Worm (Caenorhabditis elegans): ENCODE results near the gene K12B6.9.

The K12B6.9 gene

ce11 chrV:6288607-6289006 is 3.9 kb downstream of the K12B6.9 start, which contains the start of gene K12B6.11:
TSS of gene K12B6.11 (plus strand) at chrV:6288907.
- TF ChIP-seq ceh-34 (tag; optimal IDR thresholded peaks at IDR 0.05) = no peak
- TF ChIP-seq hlh-6 (tag; optimal IDR thresholded peaks at IDR 0.05) = no peak
- TF ChIP-seq ceh-30 (tag; optimal IDR thresholded peaks at IDR 0.05) = no peak
- no peak for TF ChIP-seq tbx-7 (tag; optimal IDR thresholded peaks at IDR 0.05)
- TF ChIP-seq sdc-2 (tag; optimal IDR thresholded peaks at IDR 0.05) = no peak
- TF ChIP-seq elt-2 (tag; optimal IDR thresholded peaks at IDR 0.05) = no peak

- no peak for TF ChIP-seq dve-1 (tag; optimal IDR thresholded peaks at IDR 0.05)
- no peak for TF ChIP-seq F13H6.1 (tag; optimal IDR thresholded peaks at IDR 0.05)
- TF ChIP-seq npax-4 (tag; optimal IDR thresholded peaks at IDR 0.05) = no peak
- TF ChIP-seq pqm-1 (tag; optimal IDR thresholded peaks at IDR 0.05) = no peak
- no peak for TF ChIP-seq nhr-232 (tag; optimal IDR thresholded peaks at IDR 0.05)
- TF ChIP-seq K09A11.1 (tag; optimal IDR thresholded peaks at IDR 0.05; ENCODE audit: insufficient read depth) = no peak
- TF ChIP-seq hlh-30 (tag; optimal IDR thresholded peaks at IDR 0.05; ENCODE audit: insufficient read depth) = no peak
- no peak for TF ChIP-seq ceh-9 (tag; optimal IDR thresholded peaks at IDR 0.05)
- TF ChIP-seq unc-3 (GFP tag; conservative IDR thresholded peaks at IDR 0.05) = no peak
- TF ChIP-seq unc-3 (tag; optimal IDR thresholded peaks at IDR 0.05) = no peak
- no peak for TF ChIP-seq eyg-1 (tag; optimal IDR thresholded peaks at IDR 0.05)
Observed at ce11 chrV:6286343-6286742, 6.1 kb downstream of the K12B6.9 start, which contains the start of gene srn-1. TSS of gene srn-1 (minus strand) at chrV:6286443.

- no peak for TF ChIP-seq pros-1 (tag; optimal IDR thresholded peaks at IDR 0.05)
- TF ChIP-seq ref-2 (tag; optimal IDR thresholded peaks at IDR 0.05) = no peak
Observed at ce11 chrV:6281175-6281574, 11.3 kb downstream of the K12B6.9 start, which contains the start of the genes K12B6.4 and spe-49. TSS of gene K12B6.4 (minus strand) at chrV:6281275. TSS of gene spe-49 (plus strand) at chrV:6281359.

ce11 chrV:6280067-6280466 is 12.4 kb downstream of the K12B6.9 start:
- no peak for TF ChIP-seq elt-2 (tag; optimal IDR thresholded peaks at IDR 0.05)
- no peak for TF ChIP-seq pqm-1 (tag; optimal IDR thresholded peaks at IDR 0.05)
- no peak for TF ChIP-seq ztf-16 (tag; optimal IDR thresholded peaks at IDR 0.05)
- no peak for TF ChIP-seq unc-3 (GFP tag; conservative IDR thresholded peaks at IDR 0.05)
- no peak for TF ChIP-seq unc-3 (tag; optimal IDR thresholded peaks at IDR 0.05)

ce11 chrV:6278117-6279081 is 14.1 kb downstream of the K12B6.9 start, which contains the start of gene fil-2:
TSS of gene fil-2 (plus strand) at chrV:6279031.
- TF ChIP-seq unc-86 (tag; optimal IDR thresholded peaks at IDR 0.05) = no peak
- no peak for TF ChIP-seq ceh-31 (tag; optimal IDR thresholded peaks at IDR 0.05)
- no peak for TF ChIP-seq npax-4 (tag; optimal IDR thresholded peaks at IDR 0.05)
- no peak for TF ChIP-seq ceh-9 (tag; optimal IDR thresholded peaks at IDR 0.05)
- TF ChIP-seq ceh-14 (tag; optimal IDR thresholded peaks at IDR 0.05) = no peak
- TF ChIP-seq hlh-8 (tag; optimal IDR thresholded peaks at IDR 0.05) = no peak
- no peak for TF ChIP-seq nhr-11 (tag; optimal IDR thresholded peaks at IDR 0.05)
- no peak for TF ChIP-seq che-1 (tag; optimal IDR thresholded peaks at IDR 0.05)
- no peak for TF ChIP-seq fax-1 (tag; optimal IDR thresholded peaks at IDR 0.05)
- TF ChIP-seq hlh-15 (tag; optimal IDR thresholded peaks at IDR 0.05) = no peak
- TF ChIP-seq hlh-30 (tag; optimal IDR thresholded peaks at IDR 0.05; ENCODE audit: insufficient read depth) = no peak

- TF ChIP-seq ceh-14 (tag; optimal IDR thresholded peaks at IDR 0.05) (no peak), ceh-9 (tag; optimal IDR thresholded peaks at IDR 0.05) (no peak), ceh-22 (tag; optimal IDR thresholded peaks at IDR 0.05) (no peak), C38D4.7 (GFP tag; optimal IDR thresholded peaks at IDR 0.05) (no peak), eyg-1 (tag; optimal IDR thresholded peaks at IDR 0.05) (no peak), pha-2 (tag; optimal IDR thresholded peaks at IDR 0.05) (no peak), fkh-10 (GFP tag; optimal IDR thresholded peaks at IDR 0.05) (no peak), npax-4 (tag; optimal IDR thresholded peaks at IDR 0.05) (no peak), T23F11.4 (GFP tag; optimal IDR thresholded peaks at IDR 0.05) (no peak), tbx-2 (tag; optimal IDR thresholded peaks at IDR 0.05) (no peak), ceh-45 (GFP tag; IDR thresholded peaks at IDR 0.05) (no peak)
Observed at ce11 chrV:6277178-6277834, 15.2 kb downstream of the K12B6.9 start.

Measured in whole organism, late embryonic.